Worm (Caenorhabditis elegans) whole organism, L3 larva: ENCODE data around the gene C08D8.7.

Source experiments
- sea-2 ChIP-seq: fragments of 150-350 bp; sonication (generic microtip); optimal IDR thresholded peaks from 4 replicates; lab custom pipeline; 2014; ENCODE audit warnings: missing biosample characterization, missing genetic modification reagents, missing genetic modification characterization
- zag-1 ChIP-seq: fragments of 150-350 bp; optimal IDR thresholded peaks from 2 replicates; lab custom pipeline; 2014; ENCODE audit warnings: missing biosample characterization, missing genetic modification characterization

- TF ChIP-seq zag-1 (tag; lab: Kevin White, UChicago), result no peak
- no peak for TF ChIP-seq sea-2 (GFP tag; lab: Kevin White, UChicago)
These were observed 4.4 kb downstream of the C08D8.7 start, which contains the start of gene C08D8.1 for ce11 chrV:8345436-8345835.
